Worm (Caenorhabditis elegans) whole organism, midembryonic: Measurements from ENCODE around the gene F38G1.3.

Source experiments
- T22C8.4 ChIP-seq: fragments of 200-800 bp; sonication (Bioruptor generic); IDR thresholded peaks from 2 replicates; pipeline ENCODE4 v1.3.6; 2022; ENCODE audit warnings: missing genetic modification characterization, missing compliant biosample characterization
- cog-1 ChIP-seq: sonication (generic microtip); optimal IDR thresholded peaks from 2 replicates; lab custom pipeline; 2016; ENCODE audit warnings: missing genetic modification characterization, missing compliant biosample characterization
- flt-1 ChIP-seq: fragments of 200-800 bp; sonication (Bioruptor generic); IDR thresholded peaks from 2 replicates; pipeline ENCODE4 v1.3.6; 2022; ENCODE audit warnings: missing genetic modification characterization, missing compliant biosample characterization
- klf-2 ChIP-seq: fragments of 200-800 bp; sonication (Bioruptor generic); conservative IDR thresholded peaks from 2 replicates; pipeline ENCODE4 v1.3.6; 2022; ENCODE audit warnings: missing genetic modification reagents, missing genetic modification characterization, missing compliant biosample characterization
- med-1 ChIP-seq: sonication (generic microtip); optimal IDR thresholded peaks from 2 replicates; lab custom pipeline; 2017; ENCODE audit warnings: missing genetic modification characterization, mild to moderate bottlenecking, missing compliant biosample characterization, antibody characterized with exemption, missing genetic modification reagents; ENCODE audit not compliant: insufficient read depth
- ref-1 ChIP-seq: fragments of 200-800 bp; sonication (Bioruptor generic); conservative IDR thresholded peaks from 2 replicates; pipeline ENCODE4 v1.3.6; 2022; ENCODE audit warnings: missing genetic modification reagents, missing genetic modification characterization, missing compliant biosample characterization
- tab-1 ChIP-seq: fragments of 200-800 bp; sonication (Bioruptor generic); IDR thresholded peaks from 2 replicates; pipeline ENCODE4 v1.3.6; 2022; ENCODE audit warnings: missing genetic modification characterization, missing compliant biosample characterization
- ztf-23 ChIP-seq: fragments of 200-800 bp; sonication (Bioruptor generic); IDR thresholded peaks from 2 replicates; pipeline ENCODE4 v1.3.6; 2022; ENCODE audit warnings: missing genetic modification reagents, missing genetic modification characterization, missing compliant biosample characterization
- ztf-29 ChIP-seq: fragments of 200-800 bp; sonication (Bioruptor generic); IDR thresholded peaks from 2 replicates; pipeline ENCODE4 v1.3.6; 2022; ENCODE audit warnings: missing genetic modification reagents, missing genetic modification characterization, missing compliant biosample characterization

F38G1.3 gene

DNA sequence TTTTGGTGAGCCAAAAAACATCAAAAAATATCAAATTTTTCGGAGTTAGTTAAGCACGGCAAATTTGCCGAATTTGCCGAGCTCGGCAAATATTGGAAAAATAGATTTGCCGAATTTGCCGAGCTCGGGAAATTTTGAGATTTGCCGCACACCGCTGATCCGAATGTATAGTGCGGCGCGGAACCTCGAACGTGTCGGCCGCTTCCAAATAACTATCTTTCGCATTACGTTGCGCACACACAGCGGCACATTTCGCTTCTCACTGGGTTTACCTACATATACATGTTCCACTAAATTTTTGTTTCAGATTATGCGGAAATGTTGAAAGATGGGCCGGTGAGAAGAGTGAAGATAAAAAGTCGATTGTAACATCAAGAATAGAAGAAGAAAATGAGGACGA is 20.4 kb downstream of the F38G1.3 start:
- no peak for TF ChIP-seq T22C8.4 (GFP tag; lab: Robert Waterston, UW)
- TF ChIP-seq ref-1: no peak
- TF ChIP-seq med-1 (GFP tag; lab: Kevin White, UChicago): no peak
- no peak for TF ChIP-seq flt-1 (GFP tag; lab: Robert Waterston, UW)
- no peak for TF ChIP-seq ztf-29
- no peak for TF ChIP-seq ztf-23 (GFP tag; lab: Robert Waterston, UW)

DNA sequence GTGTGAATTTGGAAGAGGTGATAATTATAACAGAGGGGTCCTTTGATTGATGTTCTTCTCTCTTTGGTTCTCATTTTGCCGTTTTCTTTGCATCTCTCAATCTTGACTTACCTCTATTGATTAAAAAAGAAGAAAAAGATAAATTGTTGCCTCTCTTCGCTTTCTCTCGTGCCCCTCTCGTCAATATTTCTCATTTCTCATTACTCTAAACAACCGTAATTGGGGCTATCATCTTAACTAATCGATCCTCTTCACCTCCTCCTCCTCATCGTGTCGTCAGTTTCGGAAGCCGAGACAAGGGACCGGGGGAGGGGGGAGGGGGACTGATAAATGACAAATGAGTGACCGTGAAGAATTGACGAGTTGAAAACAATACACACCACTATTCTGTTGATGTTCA is 22.3 kb downstream of the F38G1.3 start:
- TF ChIP-seq ztf-23 (GFP tag; lab: Robert Waterston, UW): no peak
- TF ChIP-seq tab-1 (GFP tag; lab: Robert Waterston, UW): no peak
- no peak for TF ChIP-seq T22C8.4 (GFP tag; lab: Robert Waterston, UW)
- no peak for TF ChIP-seq klf-2 (GFP tag; lab: Robert Waterston, UW)
- no peak for TF ChIP-seq ztf-29
- no peak for TF ChIP-seq ref-1
- no peak for TF ChIP-seq flt-1 (GFP tag; lab: Robert Waterston, UW)
- no peak for TF ChIP-seq med-1 (GFP tag; lab: Kevin White, UChicago)
- no peak for TF ChIP-seq cog-1

DNA sequence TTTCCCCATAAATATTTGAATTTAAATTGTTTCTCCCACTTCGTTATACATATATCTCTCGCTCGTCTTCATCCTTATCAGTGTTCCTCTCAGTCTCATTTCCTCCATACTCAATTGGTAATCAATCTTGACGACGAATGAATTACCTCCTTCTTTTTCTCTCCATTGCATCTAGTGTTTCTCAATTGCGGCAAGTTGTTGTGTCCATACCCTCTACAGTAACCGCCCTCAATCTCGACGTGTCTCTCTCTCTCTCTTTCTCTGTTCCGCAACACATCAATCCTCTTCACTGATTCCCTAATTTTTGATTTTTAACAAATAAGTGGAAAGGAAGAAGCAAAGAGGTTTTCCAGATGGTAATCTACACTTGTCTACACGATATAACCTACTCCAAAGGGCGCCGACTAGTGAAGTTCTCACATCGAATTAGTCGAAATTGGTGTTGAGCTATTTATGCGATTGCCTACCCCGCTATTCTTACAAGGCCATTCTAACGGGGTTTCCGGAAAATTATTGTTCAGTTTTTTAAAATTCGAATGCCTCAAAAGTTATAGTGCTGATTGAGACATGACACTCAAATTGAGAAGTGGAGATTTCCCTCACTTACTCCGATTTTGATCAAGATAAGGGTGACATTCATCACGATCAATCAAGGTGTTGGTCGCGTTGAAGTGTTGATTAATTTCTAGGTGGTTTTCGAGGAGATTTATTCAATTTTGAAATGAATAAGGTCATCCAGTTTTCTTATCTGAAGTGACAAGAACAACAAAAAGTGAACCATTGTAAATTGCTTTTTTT is 27.9 kb downstream of the F38G1.3 start:
- TF ChIP-seq cog-1: no peak
- no peak for TF ChIP-seq tab-1 (GFP tag; lab: Robert Waterston, UW)
- TF ChIP-seq ztf-29: no peak
- TF ChIP-seq flt-1 (GFP tag; lab: Robert Waterston, UW): no peak

DNA sequence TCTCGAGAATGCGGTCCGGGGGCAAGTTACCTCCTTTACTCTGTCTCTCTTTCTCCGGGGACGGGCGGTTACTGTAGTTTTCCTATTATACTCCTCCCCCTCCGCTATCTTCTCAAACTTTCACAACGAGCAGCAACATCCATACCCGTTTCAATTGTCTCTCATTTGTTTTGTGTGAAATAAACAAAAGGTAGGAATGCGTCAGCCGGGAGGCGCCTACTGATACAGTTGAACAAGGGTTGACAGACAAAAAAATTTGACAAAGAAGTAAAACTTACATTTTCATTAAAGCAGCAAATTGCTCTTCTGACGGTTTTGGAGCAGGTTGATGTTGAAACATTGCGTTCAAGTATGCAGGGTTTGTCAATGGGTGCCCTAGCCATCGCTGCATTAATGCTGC is 28.7 kb downstream of the F38G1.3 start:
- TF ChIP-seq ztf-29 (no peak), med-1 (GFP tag; lab: Kevin White, UChicago) (no peak), ref-1 (no peak), tab-1 (GFP tag; lab: Robert Waterston, UW) (no peak), flt-1 (GFP tag; lab: Robert Waterston, UW) (no peak), cog-1 (no peak), klf-2 (GFP tag; lab: Robert Waterston, UW) (no peak), T22C8.4 (GFP tag; lab: Robert Waterston, UW) (no peak), ztf-23 (GFP tag; lab: Robert Waterston, UW) (no peak)

DNA sequence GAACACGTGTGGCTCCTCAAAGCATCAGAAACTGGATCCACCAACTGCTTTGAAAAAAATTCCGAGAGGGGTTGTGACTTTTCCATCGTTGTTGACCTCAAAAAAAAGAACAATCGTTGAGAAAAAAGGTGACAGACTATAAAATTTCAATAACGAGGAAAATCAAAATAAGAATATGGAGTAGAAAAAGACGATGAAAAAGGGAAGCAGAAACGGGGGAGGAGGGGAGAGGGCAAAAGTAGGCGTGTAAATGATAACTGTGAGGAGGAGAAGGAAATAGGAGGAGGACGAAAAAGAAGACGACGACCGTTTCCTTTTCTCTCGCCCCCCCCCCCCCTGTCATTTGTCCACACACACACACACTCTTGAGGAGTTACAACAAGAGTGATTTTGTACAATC is 30.5 kb downstream of the F38G1.3 start, which contains the start of gene B0310.2:
TSS of gene B0310.2 (minus strand) at position 101 of the 400 bp plus-strand sequence.
- TF ChIP-seq tab-1 (GFP tag; lab: Robert Waterston, UW): no peak
- no peak for TF ChIP-seq med-1 (GFP tag; lab: Kevin White, UChicago)
- no peak for TF ChIP-seq T22C8.4 (GFP tag; lab: Robert Waterston, UW)
- TF ChIP-seq klf-2 (GFP tag; lab: Robert Waterston, UW): no peak
- TF ChIP-seq ztf-23 (GFP tag; lab: Robert Waterston, UW): no peak
- no peak for TF ChIP-seq flt-1 (GFP tag; lab: Robert Waterston, UW)
- TF ChIP-seq ztf-29: no peak
- no peak for TF ChIP-seq cog-1
- no peak for TF ChIP-seq ref-1

DNA sequence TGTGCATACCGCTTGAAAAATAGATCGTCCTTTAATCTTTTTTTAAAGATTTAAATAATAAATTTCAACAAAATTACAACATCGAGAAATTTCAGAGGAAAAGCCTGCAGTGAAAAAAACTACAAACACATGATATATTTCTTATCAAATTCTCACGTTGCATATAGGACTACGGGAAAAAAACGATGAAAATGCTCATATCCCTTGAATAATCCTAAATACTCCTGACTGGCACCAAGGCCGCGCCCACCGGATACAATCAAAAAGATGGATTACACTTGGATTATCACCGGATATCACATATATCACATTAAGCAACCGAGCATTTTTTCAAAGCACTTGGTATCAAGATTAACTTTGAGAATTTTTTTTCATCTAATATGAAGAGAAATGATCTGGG is 37.7 kb downstream of the F38G1.3 start:
- no peak for TF ChIP-seq T22C8.4 (GFP tag; lab: Robert Waterston, UW)
- TF ChIP-seq flt-1 (GFP tag; lab: Robert Waterston, UW): no peak
- no peak for TF ChIP-seq ref-1
- no peak for TF ChIP-seq tab-1 (GFP tag; lab: Robert Waterston, UW)
- no peak for TF ChIP-seq klf-2 (GFP tag; lab: Robert Waterston, UW)
- TF ChIP-seq cog-1: no peak
- TF ChIP-seq med-1 (GFP tag; lab: Kevin White, UChicago): no peak
- TF ChIP-seq ztf-23 (GFP tag; lab: Robert Waterston, UW): no peak
- TF ChIP-seq ztf-29: no peak

DNA sequence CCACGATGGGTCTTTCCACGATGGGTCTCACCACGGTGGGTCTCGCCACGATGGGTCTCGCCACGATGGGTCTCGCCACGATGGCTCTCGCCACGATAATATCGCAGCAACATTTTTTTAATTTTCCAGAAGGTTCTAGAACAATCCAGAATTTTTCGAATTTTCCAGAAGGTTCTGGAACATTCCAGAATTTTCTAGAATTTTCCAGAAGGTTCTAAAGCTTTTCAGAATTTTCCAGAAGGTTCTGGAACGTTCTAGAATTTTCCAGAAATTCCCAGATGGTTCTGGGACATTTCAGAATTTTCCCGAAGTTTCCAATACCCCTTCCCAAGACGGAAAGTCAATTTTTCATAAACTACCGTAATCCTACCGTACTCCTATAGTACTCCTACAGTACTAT is 40.4 kb downstream of the F38G1.3 start:
- TF ChIP-seq flt-1 (GFP tag; lab: Robert Waterston, UW): peak; percentile 62; the same call in 1 of the 2 replicates

DNA sequence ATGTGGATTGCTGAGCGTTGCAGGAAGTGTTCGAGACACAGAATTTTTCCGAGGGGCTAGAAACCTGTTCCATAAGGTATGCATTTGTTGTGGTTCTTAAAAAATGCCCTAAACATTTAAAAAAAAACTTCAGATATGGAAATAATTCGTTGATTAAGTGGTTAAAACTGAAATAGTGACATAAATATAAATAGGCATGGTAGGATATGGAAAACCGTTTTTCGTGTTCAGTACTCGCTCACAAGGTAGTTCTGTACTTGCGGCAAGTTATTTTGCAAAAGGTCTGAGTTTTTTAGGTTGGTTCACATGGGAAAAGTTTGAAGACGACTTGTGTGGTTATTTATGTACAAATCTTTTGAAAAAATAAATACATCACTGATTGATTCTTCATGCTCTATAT is 44.5 kb downstream of the F38G1.3 start, which contains the start of gene B0310.3:
TSS of gene B0310.3 (minus strand) at position 101 of the 400 bp plus-strand sequence.
- TF ChIP-seq tab-1 (GFP tag; lab: Robert Waterston, UW) (no peak), flt-1 (GFP tag; lab: Robert Waterston, UW) (no peak), med-1 (GFP tag; lab: Kevin White, UChicago) (no peak), ztf-29 (no peak), klf-2 (GFP tag; lab: Robert Waterston, UW) (no peak), cog-1 (no peak), ztf-23 (GFP tag; lab: Robert Waterston, UW) (no peak), T22C8.4 (GFP tag; lab: Robert Waterston, UW) (no peak), ref-1 (no peak)

DNA sequence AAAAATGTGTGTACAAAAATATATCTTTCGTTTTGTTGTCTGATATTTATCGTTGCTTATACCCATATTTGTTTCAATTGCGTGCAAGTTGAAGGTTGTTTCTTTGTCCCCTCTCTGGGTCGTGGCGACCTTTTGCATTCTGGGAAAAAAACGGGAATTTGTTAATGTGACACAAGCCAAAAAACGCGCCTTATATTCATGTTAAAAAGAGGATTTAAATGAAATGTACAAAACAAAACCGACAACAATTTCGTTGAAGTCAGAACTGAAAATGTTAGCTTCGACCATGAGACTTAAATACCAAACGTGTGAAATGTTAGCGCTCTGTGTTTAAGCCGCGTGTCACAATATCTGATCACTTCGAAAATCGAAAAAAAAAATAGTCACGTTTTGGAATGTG is 48.1 kb downstream of the F38G1.3 start:
- no peak for TF ChIP-seq tab-1 (GFP tag; lab: Robert Waterston, UW)
- no peak for TF ChIP-seq klf-2 (GFP tag; lab: Robert Waterston, UW)
- no peak for TF ChIP-seq ztf-29
- no peak for TF ChIP-seq ztf-23 (GFP tag; lab: Robert Waterston, UW)
- no peak for TF ChIP-seq ref-1

DNA sequence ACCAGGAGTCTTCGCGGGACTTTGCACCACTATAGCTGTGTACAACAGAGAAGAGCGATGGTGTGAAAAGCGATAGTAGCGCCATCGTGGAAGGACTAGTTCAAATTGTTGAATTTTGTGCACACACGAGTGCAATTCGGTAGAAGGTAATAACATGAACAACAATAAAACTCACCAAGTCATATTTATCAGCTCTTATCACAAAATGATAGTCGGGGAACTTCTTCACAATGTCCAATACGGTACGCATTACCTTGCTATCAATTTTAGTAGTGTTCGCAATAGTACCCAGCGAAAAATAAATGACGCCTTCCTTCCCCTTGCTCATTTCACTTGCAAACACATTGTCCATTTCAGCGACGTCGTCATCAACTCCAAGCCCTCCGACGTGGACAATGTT is 51.3 kb downstream of the F38G1.3 start:
- TF ChIP-seq ref-1: no peak
- TF ChIP-seq cog-1: no peak
- no peak for TF ChIP-seq med-1 (GFP tag; lab: Kevin White, UChicago)
